Worm (Caenorhabditis elegans): ENCODE data around the gene zag-1.

DNA sequence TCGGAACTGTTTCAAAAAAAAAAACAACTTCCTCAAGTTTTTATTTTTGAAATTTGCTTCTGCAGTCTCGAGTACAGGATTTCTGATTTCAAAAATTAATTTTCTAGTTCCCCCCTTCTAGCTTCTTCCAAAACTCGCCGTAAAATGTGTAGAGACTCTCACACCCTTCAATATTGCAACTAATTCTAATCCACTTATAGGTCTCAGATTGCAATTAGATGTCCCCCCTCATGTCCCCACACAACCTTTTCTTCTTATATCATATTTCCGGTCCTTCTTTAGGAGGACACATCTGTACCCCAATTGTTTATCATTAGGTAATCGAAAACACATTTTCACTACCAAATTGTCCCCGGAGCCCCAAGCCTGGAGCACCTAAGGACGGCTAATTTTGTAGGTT is 15.2 kb upstream of the zag-1 start:
- TF ChIP-seq F10E7.11 (tag; optimal IDR thresholded peaks at IDR 0.05): no peak
- no peak for TF ChIP-seq atf-7 (tag; optimal IDR thresholded peaks at IDR 0.05)
- TF ChIP-seq Y67H2A.10 (GFP tag; conservative IDR thresholded peaks at IDR 0.05): no peak
- TF ChIP-seq somi-1 (GFP tag; optimal IDR thresholded peaks at IDR 0.05): no peak
- TF ChIP-seq F23B12.7 (tag; optimal IDR thresholded peaks at IDR 0.05; ENCODE audit: insufficient read depth): no peak

Data from whole organism, young adult.